Fruit fly (Drosophila melanogaster): ENCODE measurements around the gene Drsl3.
A peak's percentile ranks its signal among the peaks of the same experiment; 100 is the strongest.

The Drsl3 gene

DNA sequence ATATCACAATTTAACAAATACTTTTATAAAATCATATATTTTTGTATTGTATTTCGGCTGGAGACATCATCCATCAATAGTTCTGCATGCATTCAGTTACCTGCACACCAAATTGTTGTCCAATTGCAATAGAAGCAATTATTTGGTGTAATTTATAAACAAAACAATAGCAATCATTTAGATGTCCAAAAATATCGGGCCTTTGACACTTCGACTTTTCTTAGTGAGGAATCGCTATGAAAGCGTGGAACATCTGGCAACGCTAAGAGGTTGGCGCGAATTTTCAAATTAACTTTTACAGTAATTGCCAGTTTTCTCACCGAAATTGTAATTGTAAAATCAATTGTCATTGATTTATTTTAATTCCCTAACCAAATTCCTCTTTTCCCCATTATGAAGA lies 20.0 kb downstream of the Drsl3 start, which contains the start of gene CG14969 (continued):
- TF ChIP-seq CG10959 (GFP tag; IDR thresholded peaks at IDR 0.05) (no peak), Hr51 (GFP tag; optimal IDR thresholded peaks at IDR 0.05) (no peak), stc (GFP tag; IDR thresholded peaks at IDR 0.05) (no peak), Doc2 (GFP tag; IDR thresholded peaks at IDR 0.05) (no peak), B-H1 (GFP tag; IDR thresholded peaks at IDR 0.05) (no peak), CkIIα-i1 (GFP tag; IDR thresholded peaks at IDR 0.05) (no peak), emc (GFP tag; optimal IDR thresholded peaks at IDR 0.05) (no peak), Opbp (GFP tag; IDR thresholded peaks at IDR 0.05; ENCODE audit: partially characterized antibody) (peak; percentile 64; the same call in 1 of the 3 replicates), NC2α (GFP tag; optimal IDR thresholded peaks at IDR 0.05) (no peak), CG6683 (GFP tag; optimal IDR thresholded peaks at IDR 0.05) (no peak), Sox102F (GFP tag; optimal IDR thresholded peaks at IDR 0.05) (no peak), CG15011 (GFP tag; optimal IDR thresholded peaks at IDR 0.05) (no peak), CG18764 (GFP tag; optimal IDR thresholded peaks at IDR 0.05) (peak; percentile 97), fu2 (GFP tag; optimal IDR thresholded peaks at IDR 0.05) (no peak), CG4854 (GFP tag; optimal IDR thresholded peaks at IDR 0.05) (no peak), CG11723 (GFP tag; optimal IDR thresholded peaks at IDR 0.05) (no peak), CG13424 (tag; optimal IDR thresholded peaks at IDR 0.05) (peak; percentile 6), Eip74EF (GFP tag; optimal IDR thresholded peaks at IDR 0.05) (no peak), Ssrp (tag; optimal IDR thresholded peaks at IDR 0.05) (no peak), CG8359 (GFP tag; optimal IDR thresholded peaks at IDR 0.05; ENCODE audit: borderline replicate concordance) (no peak), CG1024 (GFP tag; IDR thresholded peaks at IDR 0.05) (no peak), sens-2 (GFP tag; IDR thresholded peaks at IDR 0.05) (no peak), Hr39 (optimal IDR thresholded peaks at IDR 0.05) (no peak), CG8478 (optimal IDR thresholded peaks at IDR 0.05) (no peak), en (GFP tag; optimal IDR thresholded peaks at IDR 0.05) (no peak), Rfx (GFP tag; IDR thresholded peaks at IDR 0.05) (peak; percentile 46), Gug (GFP tag; IDR thresholded peaks at IDR 0.05) (no peak), CG13775 (GFP tag; optimal IDR thresholded peaks at IDR 0.05) (no peak), lbe (GFP tag; optimal IDR thresholded peaks at IDR 0.05) (no peak), CTCF (GFP tag; optimal IDR thresholded peaks at IDR 0.05) (no peak), Lhr (GFP tag; optimal IDR thresholded peaks at IDR 0.05) (no peak), Spps (tag; optimal IDR thresholded peaks at IDR 0.05) (no peak), CG4404 (GFP tag; IDR thresholded peaks at IDR 0.05) (no peak), sug (tag; optimal IDR thresholded peaks at IDR 0.05) (no peak), D (optimal IDR thresholded peaks at IDR 0.05) (no peak), D (GFP tag; optimal IDR thresholded peaks at IDR 0.05) (no peak), tll (GFP tag; optimal IDR thresholded peaks at IDR 0.05) (no peak), slp2 (GFP tag; optimal IDR thresholded peaks at IDR 0.05) (no peak), CG1647 (GFP tag; optimal IDR thresholded peaks at IDR 0.05) (no peak), maf-S (GFP tag; optimal IDR thresholded peaks at IDR 0.05) (no peak), CG7372 (GFP tag; IDR thresholded peaks at IDR 0.05) (no peak), Sin3A (optimal IDR thresholded peaks at IDR 0.05) (no peak), CrebB (tag; optimal IDR thresholded peaks at IDR 0.05) (no peak), sc (optimal IDR thresholded peaks at IDR 0.05) (no peak), sc (GFP tag; optimal IDR thresholded peaks at IDR 0.05) (no peak), CG9437 (GFP tag; optimal IDR thresholded peaks at IDR 0.05) (no peak), CG6272 (GFP tag; IDR thresholded peaks at IDR 0.05) (no peak), yki (optimal IDR thresholded peaks at IDR 0.05) (no peak), CG15479 (GFP tag; optimal IDR thresholded peaks at IDR 0.05) (no peak), CG1233 (GFP tag; optimal IDR thresholded peaks at IDR 0.05) (no peak), inv (GFP tag; IDR thresholded peaks at IDR 0.05; ENCODE audit: partially characterized antibody) (0 out of 2 replicates have a peak, but pooled peaks have one; percentile 12), Max (GFP tag; optimal IDR thresholded peaks at IDR 0.05) (no peak), amos (GFP tag; IDR thresholded peaks at IDR 0.05; ENCODE audit: partially characterized antibody) (peak; percentile 50; the same call in 1 of the 2 replicates), Dref (GFP tag; IDR thresholded peaks at IDR 0.05) (peak; percentile 75)
